Fruit fly (Drosophila melanogaster): ENCODE results near the gene CG2698.
A peak's percentile ranks its signal among the peaks of the same experiment; 100 is the strongest.

The CG2698 gene

dm6 chr3R:8032923-8033478 lies 31.6 kb downstream of the CG2698 start, which contains the start of the genes CG11035 and unc-45 (continued):
- TF ChIP-seq chinmo (GFP tag; IDR thresholded peaks at IDR 0.05; ENCODE audit: partially characterized antibody) (0 out of 4 replicates have a peak, but pooled peaks have one; percentile 75), Lpt (GFP tag; optimal IDR thresholded peaks at IDR 0.05) (no peak), gsb (GFP tag; IDR thresholded peaks at IDR 0.05) (no peak), CG31224 (GFP tag; IDR thresholded peaks at IDR 0.05) (no peak), ara (GFP tag; IDR thresholded peaks at IDR 0.05) (no peak), Dad (GFP tag; optimal IDR thresholded peaks at IDR 0.05) (peak; percentile 42), hth (optimal IDR thresholded peaks at IDR 0.05) (no peak), fu2 (GFP tag; optimal IDR thresholded peaks at IDR 0.05) (no peak), bbx (GFP tag; IDR thresholded peaks at IDR 0.05; ENCODE audit: partially characterized antibody) (peak; percentile 64), da (GFP tag; optimal IDR thresholded peaks at IDR 0.05) (no peak), CG11504 (tag; optimal IDR thresholded peaks at IDR 0.05) (peak; percentile 61), CG15479 (GFP tag; optimal IDR thresholded peaks at IDR 0.05) (no peak), D19B (GFP tag; optimal IDR thresholded peaks at IDR 0.05) (no peak), amos (GFP tag; IDR thresholded peaks at IDR 0.05; ENCODE audit: partially characterized antibody) (peak; percentile 77), CG9727 (GFP tag; optimal IDR thresholded peaks at IDR 0.05) (peak; percentile 56), sim (GFP tag; IDR thresholded peaks at IDR 0.05) (no peak), CG6854 (GFP tag; optimal IDR thresholded peaks at IDR 0.05) (no peak), CG34422 (GFP tag; IDR thresholded peaks at IDR 0.05) (peak; percentile 42; the same call in 1 of the 3 replicates), mld (GFP tag; IDR thresholded peaks at IDR 0.05; ENCODE audit: partially characterized antibody) (0 out of 3 replicates have a peak, but pooled peaks have one; percentile 56), CG5245 (GFP tag; optimal IDR thresholded peaks at IDR 0.05) (no peak), gem (tag; optimal IDR thresholded peaks at IDR 0.05) (peak; percentile 61), Ets65A (GFP tag) (peak; percentile 45), kay (GFP tag; optimal IDR thresholded peaks at IDR 0.05) (peak; percentile 70), CG2875 (GFP tag; optimal IDR thresholded peaks at IDR 0.05) (no peak), unc-4 (GFP tag; IDR thresholded peaks at IDR 0.05; ENCODE audit: partially characterized antibody) (peak; percentile 78), trem (tag; optimal IDR thresholded peaks at IDR 0.05) (peak; percentile 41), CG12391 (tag; optimal IDR thresholded peaks at IDR 0.05) (peak; percentile 70), Doc2 (GFP tag; IDR thresholded peaks at IDR 0.05) (no peak), zfh2 (GFP tag; optimal IDR thresholded peaks at IDR 0.05) (no peak), Xbp1 (GFP tag; optimal IDR thresholded peaks at IDR 0.05) (peak; percentile 31), CG6272 (GFP tag; IDR thresholded peaks at IDR 0.05) (0 out of 2 replicates have a peak, but pooled peaks have one; percentile 12), gt (GFP tag; IDR thresholded peaks at IDR 0.05) (no peak), maf-S (GFP tag; optimal IDR thresholded peaks at IDR 0.05) (no peak), sima (GFP tag; optimal IDR thresholded peaks at IDR 0.05) (no peak), CG18262 (tag; optimal IDR thresholded peaks at IDR 0.05) (peak; percentile 62), CG34224 (GFP tag; IDR thresholded peaks at IDR 0.05; ENCODE audit: partially characterized antibody) (peak; percentile 64; the same call in 2 of the 3 replicates), pzg (GFP tag; optimal IDR thresholded peaks at IDR 0.05) (peak; percentile 57), bcd (GFP tag; optimal IDR thresholded peaks at IDR 0.05) (peak; percentile 25), rib (GFP tag; IDR thresholded peaks at IDR 0.05) (no peak), sob (GFP tag; IDR thresholded peaks at IDR 0.05) (peak; percentile 65), CG10462 (GFP tag; optimal IDR thresholded peaks at IDR 0.05) (no peak), sisA (GFP tag; IDR thresholded peaks at IDR 0.05) (peak; percentile 39), CG15073 (GFP tag; optimal IDR thresholded peaks at IDR 0.05) (no peak), pb (GFP tag; optimal IDR thresholded peaks at IDR 0.05) (no peak), CG7839 (tag; optimal IDR thresholded peaks at IDR 0.05) (peak; percentile 48), Spps (tag; optimal IDR thresholded peaks at IDR 0.05) (no peak), CG14667 (GFP tag; IDR thresholded peaks at IDR 0.05) (no peak), knrl (GFP tag; IDR thresholded peaks at IDR 0.05; ENCODE audit: partially characterized antibody) (peak; percentile 83), eve (GFP tag; optimal IDR thresholded peaks at IDR 0.05) (no peak), CG9437 (GFP tag; optimal IDR thresholded peaks at IDR 0.05) (peak; percentile 90), stc (GFP tag; IDR thresholded peaks at IDR 0.05) (no peak)

All from whole organism, embryonic.